Worm (Caenorhabditis elegans) whole organism, L4 larva: Measurements from ENCODE around the gene Y73B6BL.23.

ENCODE experiments used
- F26F4.8 ChIP-seq: fragments of 200-800 bp; sonication (Bioruptor generic); conservative IDR thresholded peaks from 2 replicates; pipeline ENCODE4 v1.3.6; 2022; ENCODE audit warnings: missing genetic modification characterization, missing compliant biosample characterization
- T26A8.4 ChIP-seq: fragments of 200-800 bp; sonication (Bioruptor generic); IDR thresholded peaks from 2 replicates; pipeline ENCODE4 v1.3.6; 2022; ENCODE audit warnings: missing genetic modification characterization, missing compliant biosample characterization
- dve-1 ChIP-seq: sonication (generic microtip); optimal IDR thresholded peaks from 2 replicates; lab custom pipeline; 2017; ENCODE audit warnings: antibody characterized with exemption, mild to moderate bottlenecking, missing genetic modification characterization, missing compliant biosample characterization; ENCODE audit not compliant: insufficient read depth
- lin-15B ChIP-seq: fragments of 150-350 bp; sonication (generic microtip); optimal IDR thresholded peaks from 3 replicates; lab custom pipeline; 2014; ENCODE audit warnings: missing biosample characterization, missing genetic modification characterization
- nhr-11 ChIP-seq: fragments of 150-350 bp; optimal IDR thresholded peaks from 2 replicates; lab custom pipeline; 2014; ENCODE audit warnings: missing biosample characterization, missing genetic modification characterization
- saeg-2 ChIP-seq: fragments of 200-800 bp; sonication (Bioruptor generic); IDR thresholded peaks from 2 replicates; pipeline ENCODE4 v1.3.6; 2022; ENCODE audit warnings: missing genetic modification reagents, missing genetic modification characterization, missing compliant biosample characterization
- unc-62 ChIP-seq, 3 experiments: fragments of 150-350 bp in 1 of 3; sonication (generic microtip); optimal IDR thresholded peaks in 2 of 3; peaks in 1 of 3; 1 replicate in 1 of 3; 2 replicates in 2 of 3; lab custom pipeline; 2014 to 2017; ENCODE audit warnings: missing biosample characterization in 3 of 3, missing genetic modification characterization in 3 of 3, missing genetic modification reagents in 3 of 3, missing genotype in 1 of 3

- TF ChIP-seq lin-15B (no peak), unc-62 (GFP tag; optimal IDR thresholded peaks at IDR 0.05 in 1 of 2; lab: Kevin White, UChicago) (no peak), unc-62 (tag; optimal IDR thresholded peaks at IDR 0.05; lab: Kevin White, UChicago) (no peak), saeg-2 (GFP tag; lab: Robert Waterston, UW) (no peak), dve-1 (tag; lab: Kevin White, UChicago) (no peak), T26A8.4 (no peak), F26F4.8 (GFP tag; lab: Robert Waterston, UW) (no peak), nhr-11 (tag; lab: Kevin White, UChicago) (no peak)
Observed at ce11 chrIV:6388550-6388949, 30.3 kb downstream of the Y73B6BL.23 start.
